ENCODE assay signal across 4 worm cellular contexts in the genomic region with DNA sequence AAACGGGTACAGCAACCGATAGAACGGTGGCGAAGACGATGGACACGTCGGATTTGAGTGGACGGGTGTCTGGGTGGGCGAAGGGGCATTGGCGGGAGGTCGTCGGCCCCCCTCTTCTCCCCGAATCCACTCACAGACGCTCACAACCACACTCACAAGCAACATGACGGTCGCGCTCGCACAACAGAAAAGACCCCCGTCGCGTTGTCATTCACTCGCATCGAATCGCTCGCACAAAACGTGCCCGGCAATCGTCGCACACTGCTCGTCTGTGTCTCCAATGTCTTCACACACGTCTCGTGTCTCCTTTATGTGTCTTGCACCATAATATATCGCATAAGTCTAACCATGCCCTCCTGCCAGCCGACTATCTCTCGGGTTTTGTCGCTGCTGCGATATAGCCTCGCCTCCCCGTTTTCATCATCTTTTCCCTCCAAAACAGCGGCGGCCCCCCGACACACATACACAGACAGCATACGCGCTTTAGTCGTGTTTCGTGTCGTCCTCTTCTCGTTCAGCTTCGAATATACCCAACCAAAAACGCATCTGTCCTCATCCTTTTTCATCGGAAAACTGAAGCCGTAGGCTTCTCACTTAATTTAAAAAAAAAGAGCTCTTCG.
TF ChIP-seq lines count a peak whose summit lies in the region.

No protein-coding gene starts in this region.

TF ChIP-seq in whole organism, L2 larva, 48 proteins besides CTCF, POLR2A, EP300 and RAD21 (continued from another document):
- no peak for TF ChIP-seq ceh-16 (tag; optimal IDR thresholded peaks at IDR 0.05; lab: Kevin White, UChicago)
- no peak for TF ChIP-seq elt-3 (tag; optimal IDR thresholded peaks at IDR 0.05; lab: Kevin White, UChicago)
- TF ChIP-seq R02D3.7 (tag; optimal IDR thresholded peaks at IDR 0.05; lab: Kevin White, UChicago), result no peak
- TF ChIP-seq nhr-10 (tag; optimal IDR thresholded peaks at IDR 0.05; lab: Kevin White, UChicago), result no peak
- TF ChIP-seq aly-2 (tag; optimal IDR thresholded peaks at IDR 0.05; lab: Kevin White, UChicago), result no peak
- TF ChIP-seq zag-1 (tag; optimal IDR thresholded peaks at IDR 0.05; lab: Kevin White, UChicago), result peak; percentile 86
- TF ChIP-seq lin-11 (tag; optimal IDR thresholded peaks at IDR 0.05; lab: Kevin White, UChicago), result peak; percentile 70
- TF ChIP-seq mbf-1 (tag; optimal IDR thresholded peaks at IDR 0.05; lab: Kevin White, UChicago), result no peak
- TF ChIP-seq ama-1 (optimal IDR thresholded peaks at IDR 0.05; lab: Kevin White, UChicago), result peak; percentile 78
- TF ChIP-seq unc-62 (GFP tag; optimal IDR thresholded peaks at IDR 0.05; lab: Kevin White, UChicago), result no peak
- TF ChIP-seq ZK546.5 (tag; optimal IDR thresholded peaks at IDR 0.05; lab: Kevin White, UChicago), result no peak
- TF ChIP-seq nhr-237 (tag; optimal IDR thresholded peaks at IDR 0.05; lab: Kevin White, UChicago), result no peak
- TF ChIP-seq F13H6.1 (tag; optimal IDR thresholded peaks at IDR 0.05; lab: Kevin White, UChicago), result peak; percentile 96
- peak; percentile 88 for TF ChIP-seq fos-1 (tag; optimal IDR thresholded peaks at IDR 0.05; lab: Kevin White, UChicago)
- peak; percentile 87 for TF ChIP-seq nhr-21 (tag; optimal IDR thresholded peaks at IDR 0.05; lab: Kevin White, UChicago)
- no peak for TF ChIP-seq skn-1 (tag; optimal IDR thresholded peaks at IDR 0.05; lab: Kevin White, UChicago)
- TF ChIP-seq crh-2 (tag; optimal IDR thresholded peaks at IDR 0.05; lab: Kevin White, UChicago), result peak; percentile 90
- peak; percentile 75 for TF ChIP-seq unc-55 (GFP tag; optimal IDR thresholded peaks at IDR 0.05; lab: Kevin White, UChicago)
- peak; percentile 87 to 94 for TF ChIP-seq mdl-1 (tag; optimal IDR thresholded peaks at IDR 0.05; lab: Kevin White, UChicago)
- TF ChIP-seq nhr-23 (tag; optimal IDR thresholded peaks at IDR 0.05; lab: Kevin White, UChicago), result no peak
- no peak for TF ChIP-seq peb-1 (tag; optimal IDR thresholded peaks at IDR 0.05; lab: Kevin White, UChicago)
- TF ChIP-seq snpc-4 (tag; optimal IDR thresholded peaks at IDR 0.05; lab: Kevin White, UChicago), result peak; percentile 59
- TF ChIP-seq nhr-6 (tag; optimal IDR thresholded peaks at IDR 0.05; lab: Kevin White, UChicago), result peak; percentile 62
- TF ChIP-seq ztf-4 (tag; optimal IDR thresholded peaks at IDR 0.05; lab: Kevin White, UChicago), result peak; percentile 79
- TF ChIP-seq ceh-82 (tag; optimal IDR thresholded peaks at IDR 0.05; lab: Kevin White, UChicago), result peak; percentile 46
- no peak for TF ChIP-seq unc-39 (tag; optimal IDR thresholded peaks at IDR 0.05; lab: Kevin White, UChicago)
- no peak for TF ChIP-seq alr-1 (tag; optimal IDR thresholded peaks at IDR 0.05; lab: Kevin White, UChicago)
- peak; percentile 95 for TF ChIP-seq nhr-129 (tag; optimal IDR thresholded peaks at IDR 0.05; lab: Kevin White, UChicago)
TF ChIP-seq in whole organism, L2 larva: peak in this region for 27.

TF ChIP-seq in whole organism, L4 larva, 104 proteins besides CTCF, POLR2A, EP300 and RAD21 (continued from another document and continues in another):
- TF ChIP-seq ceh-20 (GFP tag; IDR thresholded peaks at IDR 0.05; lab: Robert Waterston, UW), result peak; percentile 84; the same call in 1 of the 2 replicates
- no peak for TF ChIP-seq zag-1 (tag; optimal IDR thresholded peaks at IDR 0.05; lab: Kevin White, UChicago)
- TF ChIP-seq nhr-77 (tag; optimal IDR thresholded peaks at IDR 0.05; lab: Kevin White, UChicago), result peak; percentile 46
- TF ChIP-seq jun-1 (tag; optimal IDR thresholded peaks at IDR 0.05; lab: Kevin White, UChicago), result peak; percentile 61
- TF ChIP-seq hlh-11 (tag; optimal IDR thresholded peaks at IDR 0.05; lab: Kevin White, UChicago), result peak; percentile 98
- TF ChIP-seq tag-97 (GFP tag; IDR thresholded peaks at IDR 0.05; lab: Robert Waterston, UW), result no peak
- TF ChIP-seq mxl-2 (GFP tag; conservative IDR thresholded peaks at IDR 0.05; lab: Robert Waterston, UW), result peak; percentile 71
- TF ChIP-seq nhr-25 (tag; optimal IDR thresholded peaks at IDR 0.05; lab: Kevin White, UChicago; ENCODE audit: borderline replicate concordance, insufficient read depth), result peak; percentile 90
- no peak for TF ChIP-seq aly-2 (tag; optimal IDR thresholded peaks at IDR 0.05; lab: Kevin White, UChicago)
- TF ChIP-seq lin-29 (GFP tag; IDR thresholded peaks at IDR 0.05; lab: Robert Waterston, UW), result no peak
- peak; percentile 74 for TF ChIP-seq ama-1 (optimal IDR thresholded peaks at IDR 0.05; lab: Kevin White, UChicago)
- peak; percentile 98 for TF ChIP-seq aha-1 (tag; lab: Kevin White, UChicago)
- no peak for TF ChIP-seq ceh-62 (tag; optimal IDR thresholded peaks at IDR 0.05; lab: Kevin White, UChicago)
- TF ChIP-seq F10B5.3 (tag; optimal IDR thresholded peaks at IDR 0.05; lab: Kevin White, UChicago), result peak; percentile 44
- no peak for TF ChIP-seq R02D3.7 (tag; optimal IDR thresholded peaks at IDR 0.05; lab: Kevin White, UChicago)
- peak; percentile 84 to 97 for TF ChIP-seq mdl-1 (tag; optimal IDR thresholded peaks at IDR 0.05; lab: Kevin White, UChicago)
- TF ChIP-seq ztf-11 (tag; optimal IDR thresholded peaks at IDR 0.05; lab: Kevin White, UChicago), result no peak
- no peak for TF ChIP-seq zip-2 (tag; optimal IDR thresholded peaks at IDR 0.05; lab: Kevin White, UChicago)
- TF ChIP-seq nhr-237 (tag; optimal IDR thresholded peaks at IDR 0.05; lab: Kevin White, UChicago), result peak; percentile 12
- TF ChIP-seq hmg-1.1 (GFP tag; IDR thresholded peaks at IDR 0.05; lab: Robert Waterston, UW), result peak; percentile 97
- TF ChIP-seq daf-12 (tag; optimal IDR thresholded peaks at IDR 0.05; lab: Kevin White, UChicago), result no peak
- TF ChIP-seq hif-1 (tag; optimal IDR thresholded peaks at IDR 0.05; lab: Kevin White, UChicago), result peak; percentile 22 to 90
- TF ChIP-seq Y5F2A.4 (GFP tag; optimal IDR thresholded peaks at IDR 0.05; lab: Kevin White, UChicago), result no peak
- no peak for TF ChIP-seq nhr-76 (tag; optimal IDR thresholded peaks at IDR 0.05; lab: Kevin White, UChicago)
- TF ChIP-seq daf-16 (GFP tag; optimal IDR thresholded peaks at IDR 0.05; lab: Kevin White, UChicago), result peak; percentile 4 to 40
- peak; percentile 57 for TF ChIP-seq daf-16 (tag; optimal IDR thresholded peaks at IDR 0.05; lab: Kevin White, UChicago)
- TF ChIP-seq nhr-41 (GFP tag; IDR thresholded peaks at IDR 0.05; lab: Robert Waterston, UW), result 0 out of 2 replicates have a peak, but pooled peaks have one; percentile 25
- no peak for TF ChIP-seq F26F4.8 (GFP tag; conservative IDR thresholded peaks at IDR 0.05; lab: Robert Waterston, UW)
- TF ChIP-seq dmd-8 (GFP tag; IDR thresholded peaks at IDR 0.05; lab: Robert Waterston, UW), result no peak
- no peak for TF ChIP-seq fos-1 (tag; optimal IDR thresholded peaks at IDR 0.05; lab: Kevin White, UChicago)
- no peak for TF ChIP-seq Y48G9A.11 (GFP tag; IDR thresholded peaks at IDR 0.05; lab: Robert Waterston, UW)
- TF ChIP-seq lin-15B (tag; optimal IDR thresholded peaks at IDR 0.05; lab: Kevin White, UChicago), result no peak
- TF ChIP-seq cey-2 (tag; optimal IDR thresholded peaks at IDR 0.05; lab: Kevin White, UChicago; ENCODE audit: borderline replicate concordance, insufficient read depth), result peak; percentile 50

TF ChIP-seq in whole organism, late embryonic, 69 proteins besides CTCF, POLR2A, EP300 and RAD21 (continued from another document and continues in another):
- no peak for TF ChIP-seq gmeb-2 (tag; optimal IDR thresholded peaks at IDR 0.05; lab: Kevin White, UChicago)
- no peak for TF ChIP-seq unc-3 (GFP tag; conservative IDR thresholded peaks at IDR 0.05; lab: Robert Waterston, UW)
- TF ChIP-seq unc-3 (tag; optimal IDR thresholded peaks at IDR 0.05; lab: Kevin White, UChicago), result no peak
- peak; percentile 28 for TF ChIP-seq pha-2 (tag; optimal IDR thresholded peaks at IDR 0.05; lab: Kevin White, UChicago)
- TF ChIP-seq ceh-22 (tag; optimal IDR thresholded peaks at IDR 0.05; lab: Kevin White, UChicago), result peak; percentile 91
- TF ChIP-seq ahr-1 (tag; optimal IDR thresholded peaks at IDR 0.05; lab: Kevin White, UChicago), result no peak
- peak; percentile 66 for TF ChIP-seq dve-1 (tag; optimal IDR thresholded peaks at IDR 0.05; lab: Kevin White, UChicago)
- TF ChIP-seq mec-3 (tag; optimal IDR thresholded peaks at IDR 0.05; lab: Kevin White, UChicago; ENCODE audit: borderline replicate concordance), result no peak
- peak; percentile 46 for TF ChIP-seq hlh-6 (tag; optimal IDR thresholded peaks at IDR 0.05; lab: Kevin White, UChicago)
- no peak for TF ChIP-seq hlh-13 (GFP tag; optimal IDR thresholded peaks at IDR 0.05; lab: Kevin White, UChicago)
- TF ChIP-seq ceh-24 (tag; optimal IDR thresholded peaks at IDR 0.05; lab: Kevin White, UChicago), result no peak
- no peak for TF ChIP-seq nhr-11 (tag; optimal IDR thresholded peaks at IDR 0.05; lab: Kevin White, UChicago)
- TF ChIP-seq tbx-2 (tag; optimal IDR thresholded peaks at IDR 0.05; lab: Kevin White, UChicago), result peak; percentile 90
- peak; percentile 91 for TF ChIP-seq nfya-1 (tag; optimal IDR thresholded peaks at IDR 0.05; lab: Kevin White, UChicago)
- TF ChIP-seq nhr-232 (tag; optimal IDR thresholded peaks at IDR 0.05; lab: Kevin White, UChicago), result no peak
- TF ChIP-seq ceh-30 (tag; optimal IDR thresholded peaks at IDR 0.05; lab: Kevin White, UChicago), result no peak
- peak; percentile 64 for TF ChIP-seq sdc-2 (tag; optimal IDR thresholded peaks at IDR 0.05; lab: Kevin White, UChicago)
- peak; percentile 54 for TF ChIP-seq elt-2 (tag; optimal IDR thresholded peaks at IDR 0.05; lab: Kevin White, UChicago)
- TF ChIP-seq sox-4 (tag; optimal IDR thresholded peaks at IDR 0.05; lab: Kevin White, UChicago), result no peak
- TF ChIP-seq ama-1 (optimal IDR thresholded peaks at IDR 0.05; lab: Kevin White, UChicago), result no peak
- no peak for TF ChIP-seq odd-2 (tag; optimal IDR thresholded peaks at IDR 0.05; lab: Kevin White, UChicago)
- peak; percentile 18 for TF ChIP-seq che-1 (tag; optimal IDR thresholded peaks at IDR 0.05; lab: Kevin White, UChicago)
- TF ChIP-seq pqm-1 (tag; optimal IDR thresholded peaks at IDR 0.05; lab: Kevin White, UChicago), result no peak
- no peak for TF ChIP-seq fkh-10 (GFP tag; optimal IDR thresholded peaks at IDR 0.05; lab: Kevin White, UChicago)
- peak; percentile 95 for TF ChIP-seq hlh-30 (tag; optimal IDR thresholded peaks at IDR 0.05; lab: Kevin White, UChicago; ENCODE audit: insufficient read depth)
- TF ChIP-seq ttx-3 (tag; optimal IDR thresholded peaks at IDR 0.05; lab: Kevin White, UChicago), result no peak
- peak; percentile 69 for TF ChIP-seq syd-9 (tag; optimal IDR thresholded peaks at IDR 0.05; lab: Kevin White, UChicago)
- peak; percentile 93 for TF ChIP-seq ceh-31 (tag; optimal IDR thresholded peaks at IDR 0.05; lab: Kevin White, UChicago)
- no peak for TF ChIP-seq elt-4 (tag; optimal IDR thresholded peaks at IDR 0.05; lab: Kevin White, UChicago)
- no peak for TF ChIP-seq pax-1 (tag; optimal IDR thresholded peaks at IDR 0.05; lab: Kevin White, UChicago)
- peak; percentile 24 for TF ChIP-seq ceh-2 (tag; optimal IDR thresholded peaks at IDR 0.05; lab: Kevin White, UChicago)
- no peak for TF ChIP-seq unc-86 (tag; optimal IDR thresholded peaks at IDR 0.05; lab: Kevin White, UChicago)
- TF ChIP-seq Y22D7AL.16 (tag; optimal IDR thresholded peaks at IDR 0.05; lab: Kevin White, UChicago), result no peak
- no peak for TF ChIP-seq ceh-9 (tag; optimal IDR thresholded peaks at IDR 0.05; lab: Kevin White, UChicago)
- TF ChIP-seq C08G9.2 (tag; optimal IDR thresholded peaks at IDR 0.05; lab: Kevin White, UChicago), result peak; percentile 40
- TF ChIP-seq zip-5 (tag; optimal IDR thresholded peaks at IDR 0.05; lab: Kevin White, UChicago), result no peak
- peak; percentile 48 for TF ChIP-seq hlh-8 (tag; optimal IDR thresholded peaks at IDR 0.05; lab: Kevin White, UChicago)

TF ChIP-seq in whole organism, mixed stage, embryonic, 35 proteins besides CTCF, POLR2A, EP300 and RAD21 (continued from another document):
- TF ChIP-seq zip-8 (tag; optimal IDR thresholded peaks at IDR 0.05; lab: Kevin White, UChicago) (peak; percentile 2), lin-13 (tag; optimal IDR thresholded peaks at IDR 0.05; lab: Kevin White, UChicago) (peak; percentile 71), hlh-1 (tag; optimal IDR thresholded peaks at IDR 0.05; lab: Kevin White, UChicago) (peak; percentile 72), ceh-39 (tag; optimal IDR thresholded peaks at IDR 0.05; lab: Kevin White, UChicago) (peak; percentile 18), elt-3 (tag; optimal IDR thresholded peaks at IDR 0.05; lab: Kevin White, UChicago) (peak; percentile 33), mab-5 (tag; optimal IDR thresholded peaks at IDR 0.05; lab: Kevin White, UChicago) (no peak)
